Worm (Caenorhabditis elegans): ENCODE results near the gene F42A9.9.

DNA sequence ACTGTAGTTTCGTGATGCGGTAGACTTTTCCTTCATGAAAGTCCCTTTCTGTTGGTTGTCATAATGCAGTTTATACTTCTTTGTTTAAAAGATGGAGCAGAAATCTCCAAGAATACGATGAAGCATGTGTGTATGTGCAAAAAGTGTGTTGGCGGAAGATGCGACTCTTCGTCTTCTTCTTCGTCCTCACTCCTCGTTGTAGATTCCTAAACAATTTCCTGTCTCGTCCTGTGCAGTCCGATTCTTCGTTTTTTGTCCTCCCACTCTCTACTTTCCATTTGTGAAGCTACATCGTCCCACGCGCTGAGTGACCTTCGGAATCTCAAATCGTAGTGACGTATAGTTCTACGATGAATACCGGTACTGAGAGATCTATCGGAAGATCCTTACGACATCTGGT lies 10.4 kb downstream of the F42A9.9 start:
- TF ChIP-seq ama-1 (optimal IDR thresholded peaks at IDR 0.05) = no peak
- no peak for TF ChIP-seq hmg-4 (GFP tag; optimal IDR thresholded peaks at IDR 0.05)
- no peak for TF ChIP-seq tbx-37 (GFP tag; conservative IDR thresholded peaks at IDR 0.05)
